Worm (Caenorhabditis elegans): ENCODE results near the gene srg-20.

Gene srg-20

ce11 chrII:1601507-1601906, 35.0 kb upstream of the srg-20 start, which contains the start of gene bath-47:
Gene bath-47, plus strand, starts transcription at chrII:1601811.
- TF ChIP-seq mab-5 (tag; optimal IDR thresholded peaks at IDR 0.05) (no peak), sma-9 (GFP tag; optimal IDR thresholded peaks at IDR 0.05) (no peak), sma-9 (tag; optimal IDR thresholded peaks at IDR 0.05) (no peak), fos-1 (tag; optimal IDR thresholded peaks at IDR 0.05) (peak; percentile 67)

- TF ChIP-seq mdl-1 (tag; optimal IDR thresholded peaks at IDR 0.05) (no peak), nhr-23 (tag; optimal IDR thresholded peaks at IDR 0.05) (no peak), ZK546.5 (tag; optimal IDR thresholded peaks at IDR 0.05) (no peak), lin-39 (tag; optimal IDR thresholded peaks at IDR 0.05) (no peak), nhr-11 (tag; optimal IDR thresholded peaks at IDR 0.05) (no peak), nhr-237 (tag; optimal IDR thresholded peaks at IDR 0.05) (no peak), elt-1 (tag; optimal IDR thresholded peaks at IDR 0.05) (no peak), ceh-82 (tag; optimal IDR thresholded peaks at IDR 0.05) (no peak)
Measured at ce11 chrII:1603049-1603448, 33.4 kb upstream of the srg-20 start.

- TF ChIP-seq blmp-1 (tag; optimal IDR thresholded peaks at IDR 0.05; ENCODE audit: insufficient read depth) = no peak
- TF ChIP-seq aly-2 (tag; optimal IDR thresholded peaks at IDR 0.05) = no peak
- no peak for TF ChIP-seq snpc-4 (tag; optimal IDR thresholded peaks at IDR 0.05)
- no peak for TF ChIP-seq skn-1 (tag; optimal IDR thresholded peaks at IDR 0.05)
- TF ChIP-seq sma-9 (GFP tag; optimal IDR thresholded peaks at IDR 0.05) = no peak
- TF ChIP-seq sma-9 (tag; optimal IDR thresholded peaks at IDR 0.05) = no peak
- no peak for TF ChIP-seq C34F6.9 (tag; optimal IDR thresholded peaks at IDR 0.05)
- no peak for TF ChIP-seq nhr-237 (tag; optimal IDR thresholded peaks at IDR 0.05)
- no peak for TF ChIP-seq R02D3.7 (tag; optimal IDR thresholded peaks at IDR 0.05)
- TF ChIP-seq sem-4 (tag; optimal IDR thresholded peaks at IDR 0.05) = no peak
- no peak for TF ChIP-seq zag-1 (tag; optimal IDR thresholded peaks at IDR 0.05)
- TF ChIP-seq nhr-11 (tag; optimal IDR thresholded peaks at IDR 0.05) = no peak
- no peak for TF ChIP-seq peb-1 (tag; optimal IDR thresholded peaks at IDR 0.05)
- no peak for TF ChIP-seq nhr-21 (tag; optimal IDR thresholded peaks at IDR 0.05)
- no peak for TF ChIP-seq nhr-23 (tag; optimal IDR thresholded peaks at IDR 0.05)
Measured at ce11 chrII:1605010-1605409, 31.5 kb upstream of the srg-20 start.

ce11 chrII:1606079-1606478, 30.4 kb upstream of the srg-20 start, which contains the start of gene bath-33:
Gene bath-33, minus strand, starts transcription at chrII:1606179.
- TF ChIP-seq nhr-6 (tag; optimal IDR thresholded peaks at IDR 0.05) = no peak
- TF ChIP-seq ceh-16 (tag; optimal IDR thresholded peaks at IDR 0.05) = no peak
- no peak for TF ChIP-seq mbf-1 (tag; optimal IDR thresholded peaks at IDR 0.05)
- no peak for TF ChIP-seq ztf-11 (tag; optimal IDR thresholded peaks at IDR 0.05)
- no peak for TF ChIP-seq peb-1 (tag; optimal IDR thresholded peaks at IDR 0.05)
- no peak for TF ChIP-seq elt-3 (tag; optimal IDR thresholded peaks at IDR 0.05)
- no peak for TF ChIP-seq fos-1 (tag; optimal IDR thresholded peaks at IDR 0.05)
- no peak for TF ChIP-seq blmp-1 (tag; optimal IDR thresholded peaks at IDR 0.05; ENCODE audit: insufficient read depth)
- no peak for TF ChIP-seq lin-39 (tag; optimal IDR thresholded peaks at IDR 0.05)
- TF ChIP-seq gmeb-1 (tag; optimal IDR thresholded peaks at IDR 0.05) = no peak
- no peak for TF ChIP-seq mab-5 (tag; optimal IDR thresholded peaks at IDR 0.05)
- TF ChIP-seq sma-9 (GFP tag; optimal IDR thresholded peaks at IDR 0.05) = no peak
- no peak for TF ChIP-seq sma-9 (tag; optimal IDR thresholded peaks at IDR 0.05)
- TF ChIP-seq nhr-21 (tag; optimal IDR thresholded peaks at IDR 0.05) = no peak
- TF ChIP-seq zag-1 (tag; optimal IDR thresholded peaks at IDR 0.05) = no peak
- no peak for TF ChIP-seq ama-1 (optimal IDR thresholded peaks at IDR 0.05)
- no peak for TF ChIP-seq crh-2 (tag; optimal IDR thresholded peaks at IDR 0.05)
- TF ChIP-seq alr-1 (tag; optimal IDR thresholded peaks at IDR 0.05) = no peak

ce11 chrII:1607575-1607974, 28.9 kb upstream of the srg-20 start:
- TF ChIP-seq fos-1 (tag; optimal IDR thresholded peaks at IDR 0.05) (peak; percentile 71), nhr-21 (tag; optimal IDR thresholded peaks at IDR 0.05) (no peak)

- peak; percentile 3 for TF ChIP-seq crh-2 (tag; optimal IDR thresholded peaks at IDR 0.05)
- no peak for TF ChIP-seq nhr-12 (tag; optimal IDR thresholded peaks at IDR 0.05)
- TF ChIP-seq nhr-6 (tag; optimal IDR thresholded peaks at IDR 0.05) = no peak
- no peak for TF ChIP-seq unc-55 (GFP tag; optimal IDR thresholded peaks at IDR 0.05)
- no peak for TF ChIP-seq ceh-82 (tag; optimal IDR thresholded peaks at IDR 0.05)
- no peak for TF ChIP-seq gmeb-1 (tag; optimal IDR thresholded peaks at IDR 0.05)
- no peak for TF ChIP-seq skn-1 (tag; optimal IDR thresholded peaks at IDR 0.05)
- TF ChIP-seq ama-1 (optimal IDR thresholded peaks at IDR 0.05) = no peak
- no peak for TF ChIP-seq sma-3 (GFP tag; optimal IDR thresholded peaks at IDR 0.05)
- TF ChIP-seq ztf-4 (tag; optimal IDR thresholded peaks at IDR 0.05) = no peak
- peak; percentile 59 for TF ChIP-seq fos-1 (tag; optimal IDR thresholded peaks at IDR 0.05)
- no peak for TF ChIP-seq nhr-77 (tag; optimal IDR thresholded peaks at IDR 0.05)
- no peak for TF ChIP-seq elt-3 (tag; optimal IDR thresholded peaks at IDR 0.05)
Measured at ce11 chrII:1608915-1609314, 27.6 kb upstream of the srg-20 start.
